Fruit fly (Drosophila melanogaster) whole organism, wandering third instar larva: ENCODE results near the gene SMC1.

Experiments used
- Abd-B ChIP-seq: fragments of >200 bp; optimal IDR thresholded peaks from 2 replicates; lab custom pipeline; 2017; ENCODE audit warnings: missing biosample characterization, missing genetic modification characterization
- Dfd ChIP-seq: fragments of >200 bp; optimal IDR thresholded peaks from 2 replicates; lab custom pipeline; 2017; ENCODE audit warnings: missing biosample characterization, missing genetic modification characterization
- HLH106 ChIP-seq: fragments of 200-800 bp; optimal IDR thresholded peaks from 3 replicates; lab custom pipeline; 2019; ENCODE audit warnings: missing biosample characterization, mild to moderate bottlenecking, missing genetic modification characterization, moderate library complexity
- Myc ChIP-seq: fragments of >200 bp; optimal IDR thresholded peaks from 2 replicates; lab custom pipeline; 2017
- brk ChIP-seq: fragments of 200-800 bp; sonication (Bioruptor generic); optimal IDR thresholded peaks from 2 replicates; lab custom pipeline; 2016; ENCODE audit warnings: missing biosample characterization, mild to moderate bottlenecking, missing genetic modification characterization
- dsf ChIP-seq: sonication (Bioruptor generic); optimal IDR thresholded peaks from 2 replicates; lab custom pipeline; 2016; ENCODE audit warnings: missing biosample characterization, missing genetic modification characterization, borderline replicate concordance
- fru ChIP-seq: fragments of 200-800 bp; sonication (Bioruptor generic); optimal IDR thresholded peaks from 3 replicates; lab custom pipeline; 2016; ENCODE audit warnings: missing biosample characterization, mild to moderate bottlenecking, missing genetic modification characterization
- pan ChIP-seq: fragments of >200 bp; optimal IDR thresholded peaks from 2 replicates; lab custom pipeline; 2017
- rgr ChIP-seq: fragments of 200-800 bp; sonication (Bioruptor generic); optimal IDR thresholded peaks from 3 replicates; lab custom pipeline; 2016; ENCODE audit warnings: missing biosample characterization, mild to moderate bottlenecking, missing genetic modification characterization

DNA sequence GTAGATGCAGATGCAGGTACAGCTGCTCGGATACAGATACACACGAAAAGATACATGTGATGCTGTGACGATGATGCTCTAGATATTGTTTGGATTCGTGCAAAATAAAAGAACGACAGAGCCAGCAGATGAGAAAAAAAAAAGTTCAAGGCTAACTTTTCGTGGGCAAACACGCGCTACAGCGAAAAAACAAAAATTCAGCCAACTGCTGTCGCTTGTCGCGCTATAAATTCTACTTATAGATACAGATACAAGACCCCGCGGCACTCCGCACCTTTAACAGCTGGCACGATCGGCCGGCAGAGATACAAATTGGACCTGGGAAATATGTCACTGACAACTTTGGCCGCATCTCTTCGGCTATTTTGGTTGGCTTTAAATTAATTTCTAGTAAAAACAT is 31.6 kb upstream of the SMC1 start:
- TF ChIP-seq Myc (lab: Kevin White, UChicago) (no peak), brk (GFP tag; lab: Kevin White, UChicago) (no peak), Dfd (GFP tag; lab: Kevin White, UChicago) (no peak), fru (GFP tag; lab: Kevin White, UChicago) (no peak), dsf (GFP tag; lab: Kevin White, UChicago) (no peak), HLH106 (tag; lab: Kevin White, UChicago) (no peak), Abd-B (GFP tag; lab: Kevin White, UChicago) (no peak), pan (lab: Kevin White, UChicago) (no peak), rgr (GFP tag; lab: Kevin White, UChicago) (no peak)
